Worm (Caenorhabditis elegans): Measurements from ENCODE around the gene atp-4.
A peak's percentile ranks its signal among the peaks of the same experiment; 100 is the strongest.

The atp-4 gene

DNA sequence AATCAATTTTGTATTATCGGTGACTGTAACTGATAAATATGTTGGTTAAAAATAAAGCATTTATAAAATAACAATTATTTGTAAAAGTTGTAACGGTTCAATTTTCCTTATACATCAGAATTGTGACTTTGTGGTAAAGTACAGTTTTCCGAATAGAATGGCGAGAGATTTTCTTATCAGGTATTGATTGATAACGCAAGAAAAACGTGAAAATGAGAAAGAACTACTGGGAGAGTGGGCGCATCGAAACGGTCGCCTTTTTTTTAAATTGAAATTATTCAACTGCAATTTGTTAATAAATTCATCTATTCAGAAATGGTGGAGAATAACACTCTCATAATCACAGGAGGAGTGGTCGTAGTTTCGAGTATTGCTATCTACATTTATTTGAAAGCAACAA lies 9.4 kb upstream of the atp-4 start, which contains the start of gene hpo-19 (continued):
- TF ChIP-seq hif-1 (tag; optimal IDR thresholded peaks at IDR 0.05) = no peak
- no peak for TF ChIP-seq ama-1 (optimal IDR thresholded peaks at IDR 0.05)
- no peak for TF ChIP-seq ZK337.2 (GFP tag; IDR thresholded peaks at IDR 0.05)
- TF ChIP-seq spr-3 (GFP tag; optimal IDR thresholded peaks at IDR 0.05) = no peak
- no peak for TF ChIP-seq hmg-1.1 (GFP tag; IDR thresholded peaks at IDR 0.05)
- TF ChIP-seq attf-4 (tag; optimal IDR thresholded peaks at IDR 0.05) = no peak

DNA sequence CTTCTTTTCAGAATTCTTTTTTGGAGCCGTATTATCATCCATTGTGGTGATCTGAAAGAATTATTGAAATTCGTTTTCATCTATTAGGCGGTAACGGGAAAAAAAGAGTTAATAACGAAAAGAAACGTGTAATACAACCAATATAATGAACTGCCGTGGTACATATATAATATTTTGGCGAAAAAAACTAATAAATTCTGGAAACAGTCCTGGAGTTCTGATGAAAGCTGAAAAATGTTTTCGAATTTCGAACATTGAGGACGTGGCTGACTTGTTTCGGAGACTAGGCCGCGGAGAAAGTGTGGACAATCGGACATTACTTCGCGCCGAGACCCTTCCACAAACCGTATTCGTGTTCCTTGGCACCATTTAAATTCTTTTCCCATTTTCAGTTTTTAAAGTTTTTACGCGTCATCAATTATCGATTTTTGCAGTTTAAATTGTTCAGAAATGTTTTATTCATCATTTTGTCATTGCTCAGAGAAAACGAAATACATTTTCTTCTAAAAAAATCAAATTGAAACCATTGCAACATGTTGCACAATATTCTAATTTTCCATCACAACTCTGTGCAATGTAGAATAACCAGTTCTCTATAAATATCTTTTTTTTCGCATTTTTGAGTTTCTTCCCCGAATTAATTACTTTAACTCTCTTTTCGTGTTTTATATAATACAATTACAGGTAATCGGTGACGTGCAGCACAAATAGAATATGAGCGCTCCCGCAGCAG lies 6.7 kb upstream of the atp-4 start, which contains the start of the genes gad-1 and erfa-1:
gad-1 (minus strand) TSS at position 51 of the 733 bp plus-strand sequence.
erfa-1 (plus strand) TSS at position 683 of the 733 bp plus-strand sequence.
- TF ChIP-seq mdl-1 (tag; optimal IDR thresholded peaks at IDR 0.05) = no peak
- TF ChIP-seq zip-2 (tag; optimal IDR thresholded peaks at IDR 0.05) = peak; percentile 70
- TF ChIP-seq ceh-28 (tag; optimal IDR thresholded peaks at IDR 0.05) = peak; percentile 56
- TF ChIP-seq rbr-2 (tag; optimal IDR thresholded peaks at IDR 0.05) = peak; percentile 10
- no peak for TF ChIP-seq nhr-25 (tag; optimal IDR thresholded peaks at IDR 0.05; ENCODE audit: borderline replicate concordance, insufficient read depth)
- TF ChIP-seq dve-1 (tag; optimal IDR thresholded peaks at IDR 0.05; ENCODE audit: insufficient read depth) = peak; percentile 63
- no peak for TF ChIP-seq duxl-1 (tag; optimal IDR thresholded peaks at IDR 0.05; ENCODE audit: poor library complexity)
- peak; percentile 86 for TF ChIP-seq lin-38 (GFP tag; IDR thresholded peaks at IDR 0.05)
- TF ChIP-seq nhr-28 (tag; optimal IDR thresholded peaks at IDR 0.05) = peak; percentile 52
- TF ChIP-seq nhr-48 (tag; optimal IDR thresholded peaks at IDR 0.05) = no peak
- TF ChIP-seq ceh-20 (GFP tag; IDR thresholded peaks at IDR 0.05) = no peak
- no peak for TF ChIP-seq daf-12 (tag; optimal IDR thresholded peaks at IDR 0.05)
- peak; percentile 48 for TF ChIP-seq hlh-30 (tag; optimal IDR thresholded peaks at IDR 0.05; ENCODE audit: insufficient read depth)
- TF ChIP-seq lsy-2 (tag; optimal IDR thresholded peaks at IDR 0.05) = peak in 1 of 2 experiments; percentile 88
- TF ChIP-seq R02D3.7 (tag; optimal IDR thresholded peaks at IDR 0.05) = no peak
- TF ChIP-seq nhr-77 (tag; optimal IDR thresholded peaks at IDR 0.05) = peak; percentile 68
- TF ChIP-seq lin-13 (GFP tag; optimal IDR thresholded peaks at IDR 0.05) = peak; percentile 77
- TF ChIP-seq aha-1 (tag) = peak; percentile 70
- TF ChIP-seq spr-3 (GFP tag; optimal IDR thresholded peaks at IDR 0.05) = no peak
- no peak for TF ChIP-seq tra-1 (GFP tag; IDR thresholded peaks at IDR 0.05)
- TF ChIP-seq mxl-2 (GFP tag; conservative IDR thresholded peaks at IDR 0.05) = no peak
- TF ChIP-seq zag-1 (tag; optimal IDR thresholded peaks at IDR 0.05) = no peak
- TF ChIP-seq lin-39 (tag; optimal IDR thresholded peaks at IDR 0.05) = no peak
- TF ChIP-seq T26A8.4 (GFP tag; IDR thresholded peaks at IDR 0.05) = no peak; the same call in 1 of the 2 replicates
- peak; percentile 14 for TF ChIP-seq hlh-11 (tag; optimal IDR thresholded peaks at IDR 0.05)
- TF ChIP-seq nhr-237 (tag; optimal IDR thresholded peaks at IDR 0.05) = no peak
- no peak for TF ChIP-seq Y75B8A.6 (GFP tag; IDR thresholded peaks at IDR 0.05)
- TF ChIP-seq set-16 (GFP tag; IDR thresholded peaks at IDR 0.05) = no peak
- TF ChIP-seq lin-1 (GFP tag; IDR thresholded peaks at IDR 0.05) = no peak
- no peak for TF ChIP-seq aly-2 (tag; optimal IDR thresholded peaks at IDR 0.05)
- peak; percentile 39 for TF ChIP-seq T20F7.1 (GFP tag; optimal IDR thresholded peaks at IDR 0.05)
- TF ChIP-seq mes-2 (tag; optimal IDR thresholded peaks at IDR 0.05; ENCODE audit: poor library complexity, severe bottlenecking) = peak; percentile 95
- TF ChIP-seq unc-130 (GFP tag; optimal IDR thresholded peaks at IDR 0.05) = peak; percentile 75
- no peak for TF ChIP-seq ZK546.5 (tag; optimal IDR thresholded peaks at IDR 0.05)
- peak; percentile 62 for TF ChIP-seq mep-1 (tag; optimal IDR thresholded peaks at IDR 0.05)
- no peak for TF ChIP-seq nhr-10 (tag; optimal IDR thresholded peaks at IDR 0.05)
- no peak for TF ChIP-seq php-3 (GFP tag; IDR thresholded peaks at IDR 0.05)
- TF ChIP-seq snpc-4 (tag; optimal IDR thresholded peaks at IDR 0.05) = no peak
- TF ChIP-seq hif-1 (tag; optimal IDR thresholded peaks at IDR 0.05) = peak in 1 of 2 experiments; percentile 75
- TF ChIP-seq daf-16 (GFP tag; optimal IDR thresholded peaks at IDR 0.05) = no peak
- TF ChIP-seq daf-16 (tag; optimal IDR thresholded peaks at IDR 0.05) = peak; percentile 51
- no peak for TF ChIP-seq gei-8 (GFP tag; optimal IDR thresholded peaks at IDR 0.05)
- TF ChIP-seq cey-2 (tag; optimal IDR thresholded peaks at IDR 0.05; ENCODE audit: borderline replicate concordance, insufficient read depth) = no peak
- TF ChIP-seq jun-1 (tag; optimal IDR thresholded peaks at IDR 0.05) = no peak

Data from whole organism, L4 larva.